Worm (Caenorhabditis elegans) whole organism, L2 larva: ENCODE measurements around the gene F41G3.6.
A peak's percentile ranks its signal among the peaks of the same experiment; 100 is the strongest.

ENCODE experiments used
- C34F6.9 ChIP-seq: fragments of 150-350 bp; optimal IDR thresholded peaks from 2 replicates; lab custom pipeline; 2014; ENCODE audit warnings: missing biosample characterization, missing genetic modification characterization
- F13H6.1 ChIP-seq: sonication (generic microtip); optimal IDR thresholded peaks from 2 replicates; lab custom pipeline; 2016; ENCODE audit warnings: missing genetic modification characterization, missing compliant biosample characterization
- Y55F3AM.14 ChIP-seq: fragments of 200-800 bp; sonication (Bioruptor generic); optimal IDR thresholded peaks from 2 replicates; lab custom pipeline; 2018; ENCODE audit warnings: mild to moderate bottlenecking, missing genetic modification characterization, missing compliant biosample characterization
- ama-1 ChIP-seq: fragments of 150-350 bp; optimal IDR thresholded peaks from 2 replicates; lab custom pipeline; 2018; ENCODE audit warnings: inconsistent platforms
- blmp-1 ChIP-seq: sonication (generic microtip); optimal IDR thresholded peaks from 2 replicates; lab custom pipeline; 2017; ENCODE audit warnings: missing genetic modification characterization, mild to moderate bottlenecking, missing compliant biosample characterization, antibody characterized with exemption, moderate library complexity; ENCODE audit not compliant: insufficient read depth
- ceh-16 ChIP-seq: fragments of 150-350 bp; optimal IDR thresholded peaks from 2 replicates; lab custom pipeline; 2014; ENCODE audit warnings: missing biosample characterization, missing genetic modification characterization
- ceh-82 ChIP-seq: fragments of 150-350 bp; optimal IDR thresholded peaks from 2 replicates; lab custom pipeline; 2014; ENCODE audit warnings: missing biosample characterization, missing genetic modification characterization
- crh-2 ChIP-seq: sonication (generic microtip); optimal IDR thresholded peaks from 2 replicates; lab custom pipeline; 2017; ENCODE audit warnings: missing biosample characterization, missing genetic modification characterization
- dmd-4 ChIP-seq: sonication (generic microtip); optimal IDR thresholded peaks from 2 replicates; lab custom pipeline; 2017; ENCODE audit warnings: missing biosample characterization, missing genetic modification characterization
- egl-27 ChIP-seq: sonication (generic microtip); optimal IDR thresholded peaks from 3 replicates; lab custom pipeline; 2017; ENCODE audit warnings: missing biosample characterization, missing genetic modification reagents, missing genetic modification characterization
- elt-1 ChIP-seq: fragments of 150-350 bp; optimal IDR thresholded peaks from 2 replicates; lab custom pipeline; 2014; ENCODE audit warnings: missing biosample characterization, missing genetic modification characterization
- elt-3 ChIP-seq: sonication (generic microtip); optimal IDR thresholded peaks from 2 replicates; lab custom pipeline; 2017; ENCODE audit warnings: missing biosample characterization, missing genetic modification characterization
- fos-1 ChIP-seq: fragments of 150-350 bp; optimal IDR thresholded peaks from 2 replicates; lab custom pipeline; 2014; ENCODE audit warnings: missing biosample characterization, missing genetic modification characterization
- lin-11 ChIP-seq: fragments of 150-350 bp; sonication (generic microtip); optimal IDR thresholded peaks from 2 replicates; lab custom pipeline; 2014; ENCODE audit warnings: missing biosample characterization, missing genetic modification characterization, inconsistent platforms, mixed read lengths
- lin-39 ChIP-seq: fragments of 150-350 bp; optimal IDR thresholded peaks from 2 replicates; lab custom pipeline; 2014; ENCODE audit warnings: missing biosample characterization, missing genetic modification reagents, missing genetic modification characterization
- lsy-2 ChIP-seq, 2 experiments: fragments of 150-350 bp in 1 of 2; sonication (generic microtip) in 1 of 2; optimal IDR thresholded peaks; 2 replicates each; lab custom pipeline; 2014 to 2017; ENCODE audit warnings: missing biosample characterization in 2 of 2, missing genetic modification characterization in 2 of 2
- mab-5 ChIP-seq: fragments of 150-350 bp; optimal IDR thresholded peaks from 2 replicates; lab custom pipeline; 2014; ENCODE audit warnings: missing biosample characterization, missing genetic modification characterization
- mbf-1 ChIP-seq: sonication (generic microtip); optimal IDR thresholded peaks from 2 replicates; lab custom pipeline; 2017; ENCODE audit warnings: missing biosample characterization, missing genetic modification characterization
- mdl-1 ChIP-seq, 2 experiments: fragments of 150-350 bp in 1 of 2; sonication (generic microtip) in 1 of 2; optimal IDR thresholded peaks; 2 replicates each; lab custom pipeline; 2017; ENCODE audit warnings: missing biosample characterization in 2 of 2, missing genetic modification characterization in 2 of 2
- nhr-10 ChIP-seq: sonication (generic microtip); optimal IDR thresholded peaks from 2 replicates; lab custom pipeline; 2017; ENCODE audit warnings: missing biosample characterization, missing genetic modification characterization
- nhr-11 ChIP-seq: fragments of 150-350 bp; optimal IDR thresholded peaks from 2 replicates; lab custom pipeline; 2014; ENCODE audit warnings: missing biosample characterization, missing genetic modification characterization
- nhr-129 ChIP-seq: fragments of 150-350 bp; optimal IDR thresholded peaks from 2 replicates; lab custom pipeline; 2014; ENCODE audit warnings: missing biosample characterization, missing genetic modification characterization
- nhr-21 ChIP-seq: fragments of 150-350 bp; optimal IDR thresholded peaks from 2 replicates; lab custom pipeline; 2014; ENCODE audit warnings: missing biosample characterization, missing genetic modification characterization
- nhr-23 ChIP-seq: fragments of 150-350 bp; optimal IDR thresholded peaks from 2 replicates; lab custom pipeline; 2014; ENCODE audit warnings: missing biosample characterization, missing genetic modification reagents, missing genetic modification characterization
- nhr-25 ChIP-seq: fragments of 150-350 bp; sonication (generic microtip); optimal IDR thresholded peaks from 3 replicates; lab custom pipeline; 2014; ENCODE audit warnings: missing biosample characterization, missing genetic modification characterization
- nhr-6 ChIP-seq: fragments of 150-350 bp; optimal IDR thresholded peaks from 2 replicates; lab custom pipeline; 2014; ENCODE audit warnings: missing biosample characterization, missing genetic modification characterization
- nhr-77 ChIP-seq: fragments of 150-350 bp; optimal IDR thresholded peaks from 2 replicates; lab custom pipeline; 2014; ENCODE audit warnings: missing biosample characterization, missing genetic modification characterization
- peb-1 ChIP-seq: fragments of 150-350 bp; optimal IDR thresholded peaks from 2 replicates; lab custom pipeline; 2014; ENCODE audit warnings: missing biosample characterization, missing genetic modification characterization
- sem-4 ChIP-seq: fragments of 150-350 bp; optimal IDR thresholded peaks from 2 replicates; lab custom pipeline; 2014; ENCODE audit warnings: missing biosample characterization, missing genetic modification reagents, missing genetic modification characterization
- skn-1 ChIP-seq: sonication (generic microtip); optimal IDR thresholded peaks from 2 replicates; lab custom pipeline; 2017; ENCODE audit warnings: missing biosample characterization, missing genetic modification characterization
- sma-9 ChIP-seq, 2 experiments: fragments of 150-350 bp in 1 of 2; sonication (generic microtip) in 1 of 2; optimal IDR thresholded peaks; 2 replicates each; lab custom pipeline; 2014 to 2016; ENCODE audit warnings: missing genetic modification characterization in 2 of 2, mild to moderate bottlenecking in 1 of 2, missing biosample characterization in 1 of 2, missing compliant biosample characterization in 1 of 2, missing genetic modification reagents in 1 of 2, moderate library complexity in 1 of 2
- snpc-4 ChIP-seq: fragments of 150-350 bp; optimal IDR thresholded peaks from 2 replicates; lab custom pipeline; 2014; ENCODE audit warnings: missing biosample characterization, missing genetic modification characterization
- unc-39 ChIP-seq: fragments of 150-350 bp; optimal IDR thresholded peaks from 2 replicates; lab custom pipeline; 2014; ENCODE audit warnings: missing biosample characterization, missing genetic modification characterization
- unc-55 ChIP-seq: fragments of 150-350 bp; sonication (generic microtip); optimal IDR thresholded peaks from 3 replicates; lab custom pipeline; 2014; ENCODE audit warnings: missing biosample characterization, missing genetic modification reagents, missing genetic modification characterization
- unc-62 ChIP-seq: fragments of 150-350 bp; optimal IDR thresholded peaks from 2 replicates; lab custom pipeline; 2014; ENCODE audit warnings: missing biosample characterization, missing genetic modification reagents, missing genetic modification characterization
- zag-1 ChIP-seq: fragments of 150-350 bp; optimal IDR thresholded peaks from 2 replicates; lab custom pipeline; 2014; ENCODE audit warnings: missing biosample characterization, missing genetic modification characterization
- ztf-1 ChIP-seq: fragments of 200-800 bp; sonication (Bioruptor generic); conservative IDR thresholded peaks from 2 replicates; pipeline ENCODE4 v1.3.6; 2022; ENCODE audit warnings: missing genetic modification characterization, missing compliant biosample characterization

F41G3.6 gene

ce11 chrII:6742614-6743013 lies at the start of gene F41G3.6:
Gene F41G3.6 (plus strand): TSS chrII:6742914.
- no peak for TF ChIP-seq lin-39 (tag; lab: Kevin White, UChicago)
- TF ChIP-seq unc-39, result no peak
- no peak for TF ChIP-seq elt-3
- no peak for TF ChIP-seq nhr-11 (tag; lab: Kevin White, UChicago)
- no peak for TF ChIP-seq ceh-82
- TF ChIP-seq sma-9 (GFP tag; optimal IDR thresholded peaks at IDR 0.05; lab: Kevin White, UChicago), result no peak
- no peak for TF ChIP-seq sma-9 (tag; optimal IDR thresholded peaks at IDR 0.05; lab: Kevin White, UChicago)
- no peak for TF ChIP-seq ztf-1 (GFP tag; lab: Robert Waterston, UW)
- TF ChIP-seq F13H6.1, result no peak
- TF ChIP-seq elt-1, result no peak
- no peak for TF ChIP-seq lsy-2 (tag; optimal IDR thresholded peaks at IDR 0.05; lab: Kevin White, UChicago)
- no peak for TF ChIP-seq mdl-1 (tag; optimal IDR thresholded peaks at IDR 0.05; lab: Kevin White, UChicago)
- no peak for TF ChIP-seq zag-1 (tag; lab: Kevin White, UChicago)
- TF ChIP-seq Y55F3AM.14 (GFP tag; lab: Kevin White, UChicago), result no peak
- TF ChIP-seq blmp-1 (tag; lab: Kevin White, UChicago), result no peak
- TF ChIP-seq mbf-1 (tag; lab: Kevin White, UChicago), result no peak
- no peak for TF ChIP-seq C34F6.9
- TF ChIP-seq nhr-129 (tag; lab: Kevin White, UChicago), result no peak
- no peak for TF ChIP-seq nhr-25 (tag; lab: Kevin White, UChicago)
- no peak for TF ChIP-seq sem-4 (tag; lab: Kevin White, UChicago)
- TF ChIP-seq, all 48 proteins: peak for 0

DNA sequence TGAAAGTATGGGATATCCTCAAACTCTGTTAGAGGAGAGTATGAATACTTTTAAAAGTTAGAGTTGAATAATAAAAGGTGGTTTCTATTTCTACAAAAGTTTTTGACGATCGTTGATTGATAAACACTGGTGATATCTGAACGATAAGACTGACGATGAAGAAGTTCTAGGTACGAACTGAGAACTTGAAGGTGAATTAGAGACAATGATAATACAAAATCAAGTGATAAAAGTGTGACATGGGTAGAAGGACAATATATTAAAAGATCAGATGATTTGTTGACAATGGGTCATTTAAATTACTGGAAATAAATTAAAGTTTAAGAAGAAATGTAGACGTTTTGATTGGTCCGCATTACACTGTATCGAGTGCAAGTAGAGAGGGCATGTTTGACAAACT lies 47.3 kb upstream of the F41G3.6 start, which contains the start of gene C18H9.5:
TSS of gene C18H9.5 (minus strand) at position 179 of the 400 bp plus-strand sequence.
- TF ChIP-seq sma-9 (GFP tag; optimal IDR thresholded peaks at IDR 0.05; lab: Kevin White, UChicago) (peak; percentile 52), sma-9 (tag; optimal IDR thresholded peaks at IDR 0.05; lab: Kevin White, UChicago) (no peak), nhr-21 (tag; lab: Kevin White, UChicago) (no peak)

ce11 chrII:6698784-6699183 lies 43.9 kb upstream of the F41G3.6 start, which contains the start of gene C18H9.1:
Gene C18H9.1 (plus strand): TSS chrII:6699084.
- TF ChIP-seq skn-1 (tag; lab: Kevin White, UChicago) (no peak), unc-39 (no peak), nhr-77 (tag; lab: Kevin White, UChicago) (no peak), F13H6.1 (no peak), peb-1 (tag; lab: Kevin White, UChicago) (no peak), Y55F3AM.14 (GFP tag; lab: Kevin White, UChicago) (no peak), snpc-4 (tag; lab: Kevin White, UChicago) (no peak), unc-62 (GFP tag; lab: Kevin White, UChicago) (no peak), mab-5 (tag; lab: Kevin White, UChicago) (no peak), nhr-23 (tag; lab: Kevin White, UChicago) (no peak), lin-11 (tag; lab: Kevin White, UChicago) (no peak), zag-1 (tag; lab: Kevin White, UChicago) (no peak), nhr-10 (tag; lab: Kevin White, UChicago) (no peak), elt-3 (no peak), nhr-6 (no peak), nhr-25 (tag; lab: Kevin White, UChicago) (no peak), mbf-1 (tag; lab: Kevin White, UChicago) (no peak), fos-1 (no peak), egl-27 (tag; lab: Kevin White, UChicago) (no peak), unc-55 (GFP tag; lab: Kevin White, UChicago) (no peak)

DNA sequence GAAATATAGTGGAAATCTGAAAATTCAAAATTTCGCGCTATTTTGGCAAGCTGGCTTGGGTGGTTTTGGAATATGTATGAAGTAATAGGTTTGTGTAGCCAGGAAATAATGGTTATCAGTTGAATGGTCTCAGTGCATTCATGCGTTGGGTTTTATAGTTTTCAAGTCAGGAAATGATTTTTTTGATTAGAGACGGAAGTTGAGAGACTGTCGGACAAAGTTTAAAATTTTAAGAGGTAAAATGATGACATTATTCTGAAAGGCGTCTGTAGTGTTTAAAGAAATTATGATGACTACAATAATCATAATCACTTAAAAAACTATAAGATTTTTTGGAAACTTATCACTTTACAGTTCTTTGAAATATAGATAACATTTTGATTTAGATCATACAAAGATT lies 41.2 kb upstream of the F41G3.6 start, which contains the start of gene C18H9.6:
TSS of gene C18H9.6 (minus strand) at position 129 of the 400 bp plus-strand sequence.
- TF ChIP-seq mdl-1 (tag; optimal IDR thresholded peaks at IDR 0.05; lab: Kevin White, UChicago) (no peak), skn-1 (tag; lab: Kevin White, UChicago) (peak; percentile 4), sma-9 (GFP tag; optimal IDR thresholded peaks at IDR 0.05; lab: Kevin White, UChicago) (peak; percentile 69), sma-9 (tag; optimal IDR thresholded peaks at IDR 0.05; lab: Kevin White, UChicago) (no peak), snpc-4 (tag; lab: Kevin White, UChicago) (no peak), unc-55 (GFP tag; lab: Kevin White, UChicago) (no peak), Y55F3AM.14 (GFP tag; lab: Kevin White, UChicago) (no peak), unc-62 (GFP tag; lab: Kevin White, UChicago) (no peak), egl-27 (tag; lab: Kevin White, UChicago) (no peak), crh-2 (tag; lab: Kevin White, UChicago) (peak; percentile 14), fos-1 (peak; percentile 85), elt-1 (no peak), lsy-2 (tag; optimal IDR thresholded peaks at IDR 0.05; lab: Kevin White, UChicago) (no peak), nhr-11 (tag; lab: Kevin White, UChicago) (no peak), ama-1 (no peak), dmd-4 (tag; lab: Kevin White, UChicago) (no peak), ztf-1 (GFP tag; lab: Robert Waterston, UW) (no peak), nhr-10 (tag; lab: Kevin White, UChicago) (no peak), nhr-6 (no peak), mbf-1 (tag; lab: Kevin White, UChicago) (no peak), ceh-16 (tag; lab: Kevin White, UChicago) (no peak), C34F6.9 (no peak), blmp-1 (tag; lab: Kevin White, UChicago) (no peak), elt-3 (no peak)
- TF ChIP-seq, all 48 proteins: peak for 4
